Fruit fly (Drosophila melanogaster) S2 (cell line): ENCODE results near the gene Nepl18.

Experiments used
- CG8478 ChIP-seq: fragments of >200 bp; optimal IDR thresholded peaks from 2 replicates; lab custom pipeline; 2018
- CTCF ChIP-seq, 2 experiments: fragments of >200 bp; optimal IDR thresholded peaks; 2 replicates each; lab custom pipeline; 2018

DNA sequence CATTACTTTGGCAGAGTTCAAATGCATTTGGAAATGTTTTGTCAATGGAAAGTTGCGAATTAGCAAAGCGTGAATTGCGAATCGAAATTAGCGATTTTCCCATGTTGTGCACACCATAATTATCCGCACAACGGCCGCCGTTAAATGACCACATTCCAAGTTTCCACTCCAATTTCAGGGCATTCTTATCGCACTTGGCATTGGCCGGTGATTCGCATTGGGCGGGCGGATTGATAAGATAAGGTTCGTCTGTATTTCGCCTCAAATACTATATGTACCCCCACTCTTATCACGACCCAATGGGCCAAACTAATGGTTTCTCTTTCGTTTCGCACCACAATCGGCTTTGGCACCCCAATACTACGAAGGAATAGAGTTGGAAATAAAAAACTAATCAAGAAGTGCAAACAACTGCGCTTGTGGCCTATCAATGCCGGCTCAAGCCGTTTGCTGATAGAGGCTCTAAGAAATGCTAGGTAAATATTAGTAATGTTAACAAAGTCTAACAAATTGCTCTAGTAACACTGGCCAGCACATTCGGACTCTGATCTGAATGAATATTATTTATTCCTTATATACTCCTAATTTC, 46.0 kb upstream of the Nepl18 start:
- TF ChIP-seq CG8478 (lab: Kevin White, UChicago) (no peak), CTCF (optimal IDR thresholded peaks at IDR 0.05; lab: Kevin White, UChicago) (no peak)
